Worm (Caenorhabditis elegans) whole organism, mixed stage, embryonic: ENCODE data around the gene sru-30.
A peak's percentile ranks its signal among the peaks of the same experiment; 100 is the strongest.

Experiments
- M03D4.4 ChIP-seq: sonication (generic microtip); optimal IDR thresholded peaks from 2 replicates; lab custom pipeline; 2017; ENCODE audit warnings: mild to moderate bottlenecking, missing genetic modification characterization, missing compliant biosample characterization
- bed-3 ChIP-seq: fragments of 200-800 bp; sonication (Bioruptor generic); optimal IDR thresholded peaks from 3 replicates; lab custom pipeline; 2018; ENCODE audit warnings: mild to moderate bottlenecking, missing genetic modification characterization, moderate library complexity, missing compliant biosample characterization
- blmp-1 ChIP-seq: fragments of 150-350 bp; optimal IDR thresholded peaks from 2 replicates; lab custom pipeline; 2014; ENCODE audit warnings: missing biosample characterization, missing genetic modification characterization
- ceh-43 ChIP-seq: fragments of 200-800 bp; sonication (Bioruptor generic); optimal IDR thresholded peaks from 2 replicates; lab custom pipeline; 2018; ENCODE audit warnings: mild to moderate bottlenecking, missing genetic modification characterization, moderate library complexity, missing compliant biosample characterization
- ceh-83 ChIP-seq: fragments of 200-800 bp; sonication (Bioruptor generic); optimal IDR thresholded peaks from 2 replicates; lab custom pipeline; 2018; ENCODE audit warnings: mild to moderate bottlenecking, missing genetic modification characterization, missing compliant biosample characterization
- ces-1 ChIP-seq: fragments of 150-350 bp; optimal IDR thresholded peaks from 2 replicates; lab custom pipeline; 2014; ENCODE audit warnings: missing biosample characterization, missing genetic modification reagents, missing genetic modification characterization
- cnd-1 ChIP-seq: fragments of 200-800 bp; sonication (Bioruptor generic); optimal IDR thresholded peaks from 2 replicates; lab custom pipeline; 2018; ENCODE audit warnings: mild to moderate bottlenecking, missing genetic modification characterization, missing compliant biosample characterization
- elt-1 ChIP-seq: sonication (generic microtip); optimal IDR thresholded peaks from 2 replicates; lab custom pipeline; 2017; ENCODE audit warnings: missing genetic modification characterization, mild to moderate bottlenecking, missing compliant biosample characterization, antibody characterized with exemption, moderate library complexity, borderline replicate concordance; ENCODE audit not compliant: insufficient read depth
- elt-3 ChIP-seq: fragments of 150-350 bp; optimal IDR thresholded peaks from 2 replicates; lab custom pipeline; 2014; ENCODE audit warnings: missing biosample characterization, missing genetic modification characterization
- flh-1 ChIP-seq: fragments of 200-800 bp; sonication (Bioruptor generic); optimal IDR thresholded peaks from 2 replicates; lab custom pipeline; 2018; ENCODE audit warnings: mild to moderate bottlenecking, missing genetic modification characterization, moderate library complexity, missing compliant biosample characterization
- ham-2 ChIP-seq: fragments of 200-800 bp; sonication (Bioruptor generic); optimal IDR thresholded peaks from 2 replicates; lab custom pipeline; 2018; ENCODE audit warnings: mild to moderate bottlenecking, missing genetic modification characterization, missing compliant biosample characterization
- hlh-1 ChIP-seq: fragments of 150-350 bp; optimal IDR thresholded peaks from 2 replicates; lab custom pipeline; 2014; ENCODE audit warnings: missing biosample characterization, missing genetic modification reagents, missing genetic modification characterization
- lin-13 ChIP-seq: fragments of 150-350 bp; optimal IDR thresholded peaks from 2 replicates; lab custom pipeline; 2014; ENCODE audit warnings: missing biosample characterization, missing genetic modification characterization
- lsy-2 ChIP-seq: fragments of 150-350 bp; optimal IDR thresholded peaks from 2 replicates; lab custom pipeline; 2014; ENCODE audit warnings: missing biosample characterization, missing genetic modification characterization
- mab-5 ChIP-seq: fragments of 150-350 bp; optimal IDR thresholded peaks from 2 replicates; lab custom pipeline; 2014; ENCODE audit warnings: missing biosample characterization, missing genetic modification characterization
- mep-1 ChIP-seq: fragments of 150-350 bp; optimal IDR thresholded peaks from 2 replicates; lab custom pipeline; 2017; ENCODE audit warnings: missing biosample characterization, missing genetic modification reagents, missing genetic modification characterization, inconsistent platforms
- mls-2 ChIP-seq: sonication (generic microtip); optimal IDR thresholded peaks from 2 replicates; lab custom pipeline; 2016; ENCODE audit warnings: mild to moderate bottlenecking, missing genetic modification characterization, moderate library complexity, missing compliant biosample characterization
- nhr-12 ChIP-seq: fragments of 150-350 bp; optimal IDR thresholded peaks from 2 replicates; lab custom pipeline; 2014; ENCODE audit warnings: missing biosample characterization, missing genetic modification characterization
- nhr-2 ChIP-seq: fragments of 150-350 bp; optimal IDR thresholded peaks from 2 replicates; lab custom pipeline; 2014; ENCODE audit warnings: missing biosample characterization, missing genetic modification characterization
- nhr-237 ChIP-seq: fragments of 150-350 bp; optimal IDR thresholded peaks from 2 replicates; lab custom pipeline; 2014; ENCODE audit warnings: missing biosample characterization, missing genetic modification characterization
- nhr-28 ChIP-seq: fragments of 150-350 bp; optimal IDR thresholded peaks from 2 replicates; lab custom pipeline; 2014; ENCODE audit warnings: missing biosample characterization, missing genetic modification characterization
- nhr-76 ChIP-seq: sonication (generic microtip); optimal IDR thresholded peaks from 2 replicates; lab custom pipeline; 2017; ENCODE audit warnings: missing biosample characterization, missing genetic modification characterization
- pha-4 ChIP-seq: fragments of 150-350 bp; optimal IDR thresholded peaks from 2 replicates; lab custom pipeline; 2018; ENCODE audit warnings: missing biosample characterization, missing genetic modification reagents, missing genetic modification characterization
- sem-2 ChIP-seq: fragments of 200-800 bp; sonication (Bioruptor generic); optimal IDR thresholded peaks from 2 replicates; lab custom pipeline; 2018; ENCODE audit warnings: mild to moderate bottlenecking, missing genetic modification characterization, missing compliant biosample characterization
- snpc-4 ChIP-seq: fragments of 150-350 bp; optimal IDR thresholded peaks from 2 replicates; lab custom pipeline; 2014; ENCODE audit warnings: missing biosample characterization, missing genetic modification characterization
- sptf-1 ChIP-seq: sonication (generic microtip); optimal IDR thresholded peaks from 2 replicates; lab custom pipeline; 2017; ENCODE audit warnings: mild to moderate bottlenecking, missing genetic modification characterization, moderate library complexity, missing compliant biosample characterization
- tbx-8 ChIP-seq: fragments of 200-800 bp; sonication (Bioruptor generic); optimal IDR thresholded peaks from 2 replicates; lab custom pipeline; 2018; ENCODE audit warnings: mild to moderate bottlenecking, missing genetic modification characterization, moderate library complexity, missing compliant biosample characterization
- unc-120 ChIP-seq: sonication (generic microtip); optimal IDR thresholded peaks from 2 replicates; lab custom pipeline; 2017; ENCODE audit warnings: missing genetic modification characterization, missing compliant biosample characterization; ENCODE audit not compliant: poor library complexity, severe bottlenecking
- unc-39 ChIP-seq: fragments of 150-350 bp; optimal IDR thresholded peaks from 2 replicates; lab custom pipeline; 2014; ENCODE audit warnings: missing biosample characterization, missing genetic modification characterization
- unc-62 ChIP-seq: fragments of 150-350 bp; optimal IDR thresholded peaks from 2 replicates; lab custom pipeline; 2014; ENCODE audit warnings: missing biosample characterization, missing genetic modification reagents, missing genetic modification characterization
- zip-8 ChIP-seq: fragments of 150-350 bp; optimal IDR thresholded peaks from 2 replicates; lab custom pipeline; 2014; ENCODE audit warnings: missing biosample characterization, missing genetic modification characterization
- ztf-11 ChIP-seq: fragments of 150-350 bp; optimal IDR thresholded peaks from 2 replicates; lab custom pipeline; 2014; ENCODE audit warnings: missing biosample characterization, missing genetic modification characterization

sru-30 gene

ce11 chrV:9796002-9796401, 17.6 kb upstream of the sru-30 start:
- TF ChIP-seq ceh-43 (GFP tag; lab: Kevin White, UChicago): no peak
- TF ChIP-seq ces-1 (GFP tag; lab: Kevin White, UChicago): peak; percentile 17
- TF ChIP-seq, all 35 proteins: peak for 1

- no peak for TF ChIP-seq zip-8 (tag; lab: Kevin White, UChicago)
- TF ChIP-seq pha-4 (tag; lab: Kevin White, UChicago): no peak
- no peak for TF ChIP-seq flh-1 (GFP tag; lab: Kevin White, UChicago)
- TF ChIP-seq nhr-76 (tag; lab: Kevin White, UChicago): no peak
- TF ChIP-seq ztf-11: no peak
- no peak for TF ChIP-seq unc-39 (tag; lab: Kevin White, UChicago)
- TF ChIP-seq lin-13: no peak
- TF ChIP-seq lsy-2 (tag; lab: Kevin White, UChicago): no peak
- no peak for TF ChIP-seq snpc-4 (tag; lab: Kevin White, UChicago)
- TF ChIP-seq tbx-8: no peak
- TF ChIP-seq elt-1 (tag; lab: Kevin White, UChicago): no peak
- TF ChIP-seq blmp-1: no peak
- no peak for TF ChIP-seq M03D4.4 (tag; lab: Kevin White, UChicago)
- TF ChIP-seq mab-5: no peak
These were observed 17.1 kb upstream of the sru-30 start, which contains the start of gene F46B6.9 for ce11 chrV:9796562-9796961. TSS of gene F46B6.9 (plus strand) at chrV:9796862.

ce11 chrV:9798212-9798611, 15.4 kb upstream of the sru-30 start:
- TF ChIP-seq nhr-28 (tag; lab: Kevin White, UChicago) (no peak), mep-1 (tag; lab: Kevin White, UChicago) (no peak), unc-39 (tag; lab: Kevin White, UChicago) (no peak), ceh-43 (GFP tag; lab: Kevin White, UChicago) (no peak), ztf-11 (no peak), nhr-76 (tag; lab: Kevin White, UChicago) (no peak), sptf-1 (no peak), flh-1 (GFP tag; lab: Kevin White, UChicago) (no peak), M03D4.4 (tag; lab: Kevin White, UChicago) (no peak), elt-1 (tag; lab: Kevin White, UChicago) (no peak), mls-2 (no peak), blmp-1 (no peak), sem-2 (GFP tag; lab: Kevin White, UChicago) (no peak), snpc-4 (tag; lab: Kevin White, UChicago) (no peak), ceh-83 (GFP tag; lab: Kevin White, UChicago) (no peak), bed-3 (GFP tag; lab: Kevin White, UChicago) (no peak), lin-13 (no peak), lsy-2 (tag; lab: Kevin White, UChicago) (no peak)

ce11 chrV:9799076-9799475, 14.6 kb upstream of the sru-30 start, which contains the start of gene F46B6.13:
TSS of gene F46B6.13 (minus strand) at chrV:9799176.
- TF ChIP-seq nhr-76 (tag; lab: Kevin White, UChicago) (no peak), lin-13 (no peak), bed-3 (GFP tag; lab: Kevin White, UChicago) (no peak), ztf-11 (no peak), nhr-237 (tag; lab: Kevin White, UChicago) (no peak), flh-1 (GFP tag; lab: Kevin White, UChicago) (no peak), blmp-1 (no peak), lsy-2 (tag; lab: Kevin White, UChicago) (no peak), hlh-1 (tag; lab: Kevin White, UChicago) (no peak), sptf-1 (no peak), nhr-2 (tag; lab: Kevin White, UChicago) (no peak), ceh-43 (GFP tag; lab: Kevin White, UChicago) (no peak)

- no peak for TF ChIP-seq ceh-43 (GFP tag; lab: Kevin White, UChicago)
- no peak for TF ChIP-seq mab-5
- TF ChIP-seq unc-120 (tag; lab: Kevin White, UChicago): no peak
- no peak for TF ChIP-seq sptf-1
- no peak for TF ChIP-seq unc-62 (GFP tag; lab: Kevin White, UChicago)
- TF ChIP-seq nhr-12: no peak
- TF ChIP-seq zip-8 (tag; lab: Kevin White, UChicago): no peak
- TF ChIP-seq flh-1 (GFP tag; lab: Kevin White, UChicago): no peak
- no peak for TF ChIP-seq lsy-2 (tag; lab: Kevin White, UChicago)
- no peak for TF ChIP-seq ham-2 (GFP tag; lab: Kevin White, UChicago)
- no peak for TF ChIP-seq cnd-1 (tag; lab: Kevin White, UChicago)
- no peak for TF ChIP-seq nhr-237 (tag; lab: Kevin White, UChicago)
- TF ChIP-seq elt-3 (tag; lab: Kevin White, UChicago): no peak
- no peak for TF ChIP-seq tbx-8
- no peak for TF ChIP-seq ztf-11
- no peak for TF ChIP-seq snpc-4 (tag; lab: Kevin White, UChicago)
- no peak for TF ChIP-seq M03D4.4 (tag; lab: Kevin White, UChicago)
- no peak for TF ChIP-seq bed-3 (GFP tag; lab: Kevin White, UChicago)
- TF ChIP-seq elt-1 (tag; lab: Kevin White, UChicago): no peak
- TF ChIP-seq, all 35 proteins: peak for 0
These were observed 11.7 kb upstream of the sru-30 start, which contains the start of gene F46B6.10 for ce11 chrV:9801965-9802364. TSS of gene F46B6.10 (minus strand) at chrV:9802065.
